Fruit fly (Drosophila melanogaster) whole organism, embryonic: ENCODE results near the gene Cp36.

ENCODE experiments used
- Atf3 ChIP-seq: fragments of 200-800 bp; sonication (Bioruptor generic); optimal IDR thresholded peaks from 3 replicates; lab custom pipeline; 2016; ENCODE audit warnings: missing biosample characterization, missing genetic modification characterization
- BtbVII ChIP-seq: fragments of 200-800 bp; sonication (Bioruptor generic); optimal IDR thresholded peaks from 3 replicates; lab custom pipeline; 2017; ENCODE audit warnings: missing biosample characterization, mild to moderate bottlenecking, missing genetic modification characterization
- CG10209 ChIP-seq: fragments of 200-800 bp; sonication (Bioruptor generic); optimal IDR thresholded peaks from 3 replicates; lab custom pipeline; 2017; ENCODE audit warnings: missing biosample characterization, mild to moderate bottlenecking, missing genetic modification characterization, missing genetic modification reagents
- CG11093 ChIP-seq: fragments of 200-800 bp; sonication (Bioruptor generic); IDR thresholded peaks from 3 replicates; pipeline ENCODE4 v1.3.6; 2022; ENCODE audit warnings: missing biosample characterization, missing genetic modification characterization
- CG11247 ChIP-seq: fragments of 200-800 bp; sonication (Bioruptor generic); IDR thresholded peaks from 2 replicates; pipeline ENCODE4 v1.3.6; 2022; ENCODE audit warnings: missing biosample characterization, missing genetic modification characterization
- CG11456 ChIP-seq: fragments of 200-800 bp; sonication (Bioruptor generic); IDR thresholded peaks from 3 replicates; pipeline ENCODE4 v1.3.6; 2022; ENCODE audit warnings: missing biosample characterization, missing genetic modification characterization
- CG13775 ChIP-seq: fragments of 200-800 bp; sonication (Bioruptor generic); optimal IDR thresholded peaks from 3 replicates; lab custom pipeline; 2017; ENCODE audit warnings: missing biosample characterization, mild to moderate bottlenecking, missing genetic modification characterization
- CG16863 ChIP-seq: fragments of 200-800 bp; sonication (Bioruptor generic); optimal IDR thresholded peaks from 3 replicates; lab custom pipeline; 2016; ENCODE audit warnings: missing biosample characterization, missing genetic modification characterization
- CG17568 ChIP-seq: fragments of 200-800 bp; sonication (Bioruptor generic); optimal IDR thresholded peaks from 2 replicates; lab custom pipeline; 2018; ENCODE audit warnings: missing biosample characterization, mild to moderate bottlenecking, missing genetic modification characterization, moderate library complexity
- CG18599 ChIP-seq: fragments of 200-800 bp; sonication (Bioruptor generic); optimal IDR thresholded peaks from 3 replicates; lab custom pipeline; 2017; ENCODE audit warnings: missing biosample characterization, missing genetic modification characterization, mild to moderate bottlenecking, moderate library complexity, missing genetic modification reagents
- CG2120 ChIP-seq: fragments of 200-800 bp; sonication (Bioruptor generic); optimal IDR thresholded peaks from 3 replicates; lab custom pipeline; 2016; ENCODE audit warnings: missing biosample characterization, missing genetic modification characterization
- CG2678 ChIP-seq: fragments of 200-800 bp; sonication (Bioruptor generic); optimal IDR thresholded peaks from 3 replicates; lab custom pipeline; 2019; ENCODE audit warnings: missing biosample characterization, mild to moderate bottlenecking, missing genetic modification characterization, moderate library complexity
- CG30431 ChIP-seq: fragments of 200-800 bp; sonication (Bioruptor generic); optimal IDR thresholded peaks from 2 replicates; lab custom pipeline; 2017; ENCODE audit warnings: missing biosample characterization, missing genetic modification characterization
- CG43689 ChIP-seq: fragments of 200-800 bp; sonication (Bioruptor generic); IDR thresholded peaks from 2 replicates; pipeline ENCODE4 v1.3.6; 2022; ENCODE audit warnings: missing biosample characterization, missing genetic modification characterization
- CG6175 ChIP-seq: fragments of 200-800 bp; sonication (Bioruptor generic); IDR thresholded peaks from 3 replicates; pipeline ENCODE4 v1.3.6; 2022; ENCODE audit warnings: missing biosample characterization, missing genetic modification characterization
- CG8359 ChIP-seq: fragments of 200-800 bp; sonication (Bioruptor generic); optimal IDR thresholded peaks from 2 replicates; lab custom pipeline; 2017; ENCODE audit warnings: missing biosample characterization, mild to moderate bottlenecking, missing genetic modification characterization, borderline replicate concordance
- CG9727 ChIP-seq: fragments of 200-800 bp; sonication (Bioruptor generic); optimal IDR thresholded peaks from 3 replicates; lab custom pipeline; 2017; ENCODE audit warnings: missing biosample characterization, mild to moderate bottlenecking, missing genetic modification characterization
- CG9817 ChIP-seq: fragments of 200-800 bp; sonication (Bioruptor generic); optimal IDR thresholded peaks from 2 replicates; lab custom pipeline; 2018; ENCODE audit warnings: missing biosample characterization, mild to moderate bottlenecking, missing genetic modification characterization, moderate library complexity
- CG9932 ChIP-seq: fragments of 200-800 bp; sonication (Bioruptor generic); IDR thresholded peaks from 2 replicates; pipeline ENCODE4 v1.3.6; 2022; ENCODE audit warnings: missing biosample characterization, missing genetic modification characterization
- Doc2 ChIP-seq: fragments of 200-800 bp; sonication (Bioruptor generic); IDR thresholded peaks from 2 replicates; pipeline ENCODE4 v1.3.6; 2022; ENCODE audit warnings: missing biosample characterization, missing genetic modification characterization
- Ets65A ChIP-seq: fragments of 200-800 bp; sonication (Bioruptor generic); peaks from one replicate; lab custom pipeline; 2016; ENCODE audit warnings: missing biosample characterization, missing genetic modification characterization
- Fer1 ChIP-seq: fragments of 200-800 bp; sonication (Bioruptor generic); optimal IDR thresholded peaks from 2 replicates; lab custom pipeline; 2017; ENCODE audit warnings: missing biosample characterization, mild to moderate bottlenecking, missing genetic modification characterization
- HLH3B ChIP-seq: fragments of 200-800 bp; sonication (Bioruptor generic); IDR thresholded peaks from 2 replicates; pipeline ENCODE4 v1.3.6; 2022; ENCODE audit warnings: missing biosample characterization, missing genetic modification characterization
- Hey ChIP-seq: fragments of 200-800 bp; sonication (Bioruptor generic); optimal IDR thresholded peaks from 3 replicates; lab custom pipeline; 2018; ENCODE audit warnings: missing biosample characterization, mild to moderate bottlenecking, missing genetic modification characterization
- Ptx1 ChIP-seq: fragments of 200-800 bp; sonication (Bioruptor generic); IDR thresholded peaks from 2 replicates; pipeline ENCODE4 v1.3.6; 2022; ENCODE audit warnings: missing biosample characterization, missing genetic modification characterization
- Rx ChIP-seq: fragments of 200-800 bp; sonication (Bioruptor generic); IDR thresholded peaks from 2 replicates; pipeline ENCODE4 v1.3.6; 2022; ENCODE audit warnings: missing biosample characterization, missing genetic modification characterization
- Xbp1 ChIP-seq: fragments of 200-800 bp; sonication (Bioruptor generic); optimal IDR thresholded peaks from 3 replicates; lab custom pipeline; 2016; ENCODE audit warnings: missing biosample characterization, mild to moderate bottlenecking, missing genetic modification characterization
- Xrp1 ChIP-seq: fragments of 200-800 bp; sonication (Bioruptor generic); IDR thresholded peaks from 2 replicates; pipeline ENCODE4 v1.3.6; 2022; ENCODE audit warnings: missing biosample characterization, missing genetic modification characterization
- al ChIP-seq: fragments of 200-800 bp; sonication (Bioruptor generic); IDR thresholded peaks from 2 replicates; pipeline ENCODE4 v1.3.6; 2022; ENCODE audit warnings: missing biosample characterization, missing genetic modification characterization
- chif ChIP-seq, 2 experiments: fragments of 200-800 bp; sonication (Bioruptor generic); optimal IDR thresholded peaks; 3 replicates each; lab custom pipeline; 2016; ENCODE audit warnings: missing biosample characterization in 2 of 2, missing genetic modification characterization in 2 of 2
- disco-r ChIP-seq: fragments of 200-800 bp; sonication (Bioruptor generic); optimal IDR thresholded peaks from 2 replicates; lab custom pipeline; 2016; ENCODE audit warnings: missing biosample characterization, missing genetic modification characterization
- dmrt99B ChIP-seq: fragments of 200-800 bp; sonication (Bioruptor generic); optimal IDR thresholded peaks from 2 replicates; lab custom pipeline; 2018; ENCODE audit warnings: missing biosample characterization, mild to moderate bottlenecking, missing genetic modification characterization, moderate library complexity
- dpn ChIP-seq, 2 experiments: fragments of 200-800 bp; sonication (Bioruptor generic); optimal IDR thresholded peaks; 3 replicates each; lab custom pipeline; 2016; ENCODE audit warnings: missing biosample characterization in 2 of 2, missing genetic modification characterization in 2 of 2
- fd3F ChIP-seq: fragments of 200-800 bp; sonication (Bioruptor generic); optimal IDR thresholded peaks from 2 replicates; lab custom pipeline; 2018; ENCODE audit warnings: missing biosample characterization, mild to moderate bottlenecking, missing genetic modification characterization, moderate library complexity
- fd64A ChIP-seq: fragments of 200-800 bp; sonication (Bioruptor generic); optimal IDR thresholded peaks from 3 replicates; lab custom pipeline; 2018; ENCODE audit warnings: missing biosample characterization, mild to moderate bottlenecking, missing genetic modification characterization
- fd96Cb ChIP-seq: fragments of 200-800 bp; sonication (Bioruptor generic); optimal IDR thresholded peaks from 2 replicates; lab custom pipeline; 2018; ENCODE audit warnings: missing biosample characterization, mild to moderate bottlenecking, missing genetic modification characterization, moderate library complexity
- gsb-n ChIP-seq: fragments of 200-800 bp; sonication (Bioruptor generic); optimal IDR thresholded peaks from 3 replicates; lab custom pipeline; 2018; ENCODE audit warnings: missing biosample characterization, mild to moderate bottlenecking, missing genetic modification characterization
- hkb ChIP-seq, 2 experiments: fragments of 200-800 bp in 1 of 2; fragments of >200 bp in 1 of 2; sonication (Bioruptor generic) in 1 of 2; IDR thresholded peaks in 1 of 2; optimal IDR thresholded peaks in 1 of 2; 2 replicates each; pipeline versions ENCODE4 v1.3.6 to Lab custom; 2017 to 2022; ENCODE audit warnings: missing biosample characterization in 1 of 2, missing genetic modification characterization in 1 of 2
- mirr ChIP-seq: fragments of 200-800 bp; sonication (Bioruptor generic); optimal IDR thresholded peaks from 3 replicates; lab custom pipeline; 2018; ENCODE audit warnings: missing biosample characterization, mild to moderate bottlenecking, missing genetic modification characterization
- oc ChIP-seq: fragments of 200-800 bp; sonication (Bioruptor generic); optimal IDR thresholded peaks from 2 replicates; lab custom pipeline; 2018; ENCODE audit warnings: missing biosample characterization, mild to moderate bottlenecking, missing genetic modification characterization, moderate library complexity
- org-1 ChIP-seq: fragments of 200-800 bp; sonication (Bioruptor generic); optimal IDR thresholded peaks from 2 replicates; lab custom pipeline; 2017; ENCODE audit warnings: missing biosample characterization, missing genetic modification characterization
- pan ChIP-seq, 4 experiments: fragments of >200 bp in 3 of 4; fragments of 200-800 bp in 1 of 4; sonication (Bioruptor generic) in 1 of 4; optimal IDR thresholded peaks in 3 of 4; IDR thresholded peaks in 1 of 4; 2 replicates each; pipeline versions ENCODE4 v1.3.6 to Lab custom; 2017 to 2022; ENCODE audit warnings: missing biosample characterization in 2 of 4, missing genetic modification characterization in 2 of 4, mixed read lengths in 1 of 4
- schlank ChIP-seq: fragments of 200-800 bp; sonication (Bioruptor generic); optimal IDR thresholded peaks from 2 replicates; lab custom pipeline; 2018; ENCODE audit warnings: missing biosample characterization, mild to moderate bottlenecking, missing genetic modification characterization
- sens ChIP-seq: fragments of 200-800 bp; sonication (Bioruptor generic); peaks from one replicate; lab custom pipeline; 2016; ENCODE audit warnings: missing biosample characterization, missing genetic modification characterization
- seq ChIP-seq: fragments of 200-800 bp; sonication (Bioruptor generic); IDR thresholded peaks from 2 replicates; pipeline ENCODE4 v1.3.6; 2022; ENCODE audit warnings: missing biosample characterization, missing genetic modification characterization
- toy ChIP-seq: fragments of 200-800 bp; sonication (Bioruptor generic); IDR thresholded peaks from 2 replicates; pipeline ENCODE4 v1.3.6; 2022; ENCODE audit warnings: missing biosample characterization, missing genetic modification characterization
- wdn ChIP-seq: fragments of 200-800 bp; sonication (Bioruptor generic); IDR thresholded peaks from 2 replicates; pipeline ENCODE4 v1.3.6; 2022; ENCODE audit warnings: missing biosample characterization, missing genetic modification characterization
- zfh1 ChIP-seq: fragments of 200-800 bp; sonication (Bioruptor generic); IDR thresholded peaks from 3 replicates; pipeline ENCODE4 v1.3.6; 2022; ENCODE audit warnings: missing biosample characterization, missing genetic modification characterization

The Cp36 gene

DNA sequence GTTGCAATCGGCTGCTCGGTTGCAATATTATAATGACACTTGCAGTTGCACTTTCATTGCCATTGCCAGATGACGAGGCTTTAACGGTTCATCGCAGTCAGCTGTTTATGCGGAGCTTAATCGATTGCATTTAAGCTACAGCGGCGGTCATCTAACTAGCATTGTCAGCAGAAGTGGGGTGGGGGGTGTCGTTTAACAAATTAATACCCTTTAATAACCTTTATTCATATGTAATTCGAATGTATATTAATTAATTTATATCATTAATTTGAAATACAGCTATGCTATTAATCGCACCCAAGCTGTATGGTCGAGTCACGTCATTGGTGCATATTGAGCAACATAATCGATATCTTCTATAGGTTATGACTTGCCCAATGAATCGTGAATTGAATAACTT lies 13.7 kb downstream of the Cp36 start (continued):
- peak; percentile 64 for TF ChIP-seq fd64A (GFP tag; lab: Kevin White, UChicago)

- TF ChIP-seq chif (GFP tag; optimal IDR thresholded peaks at IDR 0.05; lab: Kevin White, UChicago) (peak in 1 of 2 experiments; percentile 39), Ets65A (GFP tag; lab: Kevin White, UChicago) (peak; percentile 71), org-1 (peak; percentile 50), CG9932 (GFP tag; lab: Robert Waterston, UW) (peak; percentile 65), Xbp1 (GFP tag; lab: Kevin White, UChicago) (no peak), CG13775 (GFP tag; lab: Kevin White, UChicago) (no peak), mirr (GFP tag; lab: Kevin White, UChicago) (peak; percentile 19), Hey (tag; lab: Kevin White, UChicago) (peak; percentile 48), zfh1 (GFP tag; lab: Robert Waterston, UW) (peak; percentile 33; the same call in 1 of the 3 replicates), CG6175 (GFP tag; lab: Robert Waterston, UW) (no peak), CG9817 (peak; percentile 38), CG10209 (GFP tag; lab: Kevin White, UChicago) (peak; percentile 22), fd96Cb (peak; percentile 24), CG11456 (GFP tag; lab: Robert Waterston, UW) (peak; percentile 58; the same call in 1 of the 3 replicates), dpn (GFP tag; optimal IDR thresholded peaks at IDR 0.05; lab: Kevin White, UChicago) (peak in 1 of 2 experiments; percentile 28), CG30431 (GFP tag; lab: Kevin White, UChicago) (no peak), fd3F (GFP tag; lab: Kevin White, UChicago) (peak; percentile 31), oc (tag; lab: Kevin White, UChicago) (peak; percentile 0), gsb-n (tag; lab: Kevin White, UChicago) (no peak), CG2120 (GFP tag; lab: Kevin White, UChicago) (peak; percentile 68), Rx (GFP tag; lab: Robert Waterston, UW) (peak; percentile 39; the same call in 1 of the 2 replicates), CG2678 (tag; lab: Kevin White, UChicago) (peak; percentile 57), CG17568 (peak; percentile 29), seq (GFP tag; lab: Robert Waterston, UW) (peak; percentile 42; the same call in 1 of the 2 replicates), Doc2 (GFP tag; lab: Robert Waterston, UW) (peak; percentile 50; the same call in 1 of the 2 replicates), CG43689 (GFP tag; lab: Robert Waterston, UW) (peak; percentile 31; the same call in 1 of the 2 replicates), pan (optimal IDR thresholded peaks at IDR 0.05; lab: Kevin White, UChicago) (no peak), pan (GFP tag; optimal IDR thresholded peaks at IDR 0.05 in 1 of 2, IDR thresholded peaks at IDR 0.05 in 1 of 2) (peak in 1 of 2 experiments; percentile 41), Ptx1 (GFP tag; lab: Robert Waterston, UW) (peak; percentile 52), Atf3 (GFP tag; lab: Kevin White, UChicago) (no peak), CG11093 (no peak), disco-r (GFP tag; lab: Kevin White, UChicago) (peak; percentile 8), HLH3B (GFP tag; lab: Robert Waterston, UW) (peak; percentile 16; the same call in 1 of the 2 replicates), Xrp1 (GFP tag; lab: Robert Waterston, UW) (0 out of 2 replicates have a peak, but pooled peaks have one; percentile 29), hkb (optimal IDR thresholded peaks at IDR 0.05; lab: Kevin White, UChicago) (no peak), hkb (GFP tag; IDR thresholded peaks at IDR 0.05; lab: Robert Waterston, UW) (peak; percentile 71), toy (no peak), sens (GFP tag; lab: Kevin White, UChicago) (peak; percentile 65), dmrt99B (tag; lab: Kevin White, UChicago) (peak; percentile 38), al (GFP tag; lab: Robert Waterston, UW) (peak; percentile 29; the same call in 1 of the 2 replicates), schlank (tag; lab: Kevin White, UChicago) (peak; percentile 32), CG9727 (GFP tag; lab: Kevin White, UChicago) (no peak), wdn (GFP tag; lab: Robert Waterston, UW) (0 out of 2 replicates have a peak, but pooled peaks have one; percentile 32), CG16863 (peak; percentile 1), Fer1 (GFP tag; lab: Kevin White, UChicago) (peak; percentile 36), CG11247 (GFP tag; lab: Robert Waterston, UW) (peak; percentile 38; the same call in 1 of the 2 replicates), CG18599 (GFP tag; lab: Kevin White, UChicago) (peak; percentile 59), CG8359 (GFP tag; lab: Kevin White, UChicago) (no peak), BtbVII (GFP tag; lab: Kevin White, UChicago) (peak; percentile 8)
Observed at dm6 chrX:8493473-8493872, 14.4 kb downstream of the Cp36 start.
